Fruit fly (Drosophila melanogaster): ENCODE results near the gene ImpE1.

DNA sequence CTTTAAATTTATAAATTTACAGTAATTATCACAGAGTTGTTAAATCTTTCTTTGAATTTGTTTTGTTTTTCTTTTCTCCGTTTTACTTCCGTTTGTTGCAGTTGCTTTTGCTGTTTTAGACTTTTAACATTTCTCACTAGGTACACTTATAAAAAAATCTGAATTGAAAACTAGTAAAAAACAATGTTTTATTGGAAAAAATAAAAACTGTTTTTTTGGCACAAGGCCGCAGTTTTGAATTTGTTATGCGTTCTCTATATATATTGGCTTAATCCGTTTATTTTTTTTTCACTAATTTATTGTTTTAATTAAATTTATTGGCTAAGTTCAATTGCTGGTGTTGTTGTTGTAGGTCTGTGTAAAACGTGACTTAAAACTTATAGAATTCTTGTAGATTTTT, 67.9 kb downstream of the ImpE1 start:
- no peak for TF ChIP-seq CTCF (optimal IDR thresholded peaks at IDR 0.05)
- no peak for TF ChIP-seq CG8478 (optimal IDR thresholded peaks at IDR 0.05)
